Fruit fly (Drosophila melanogaster) whole organism, embryonic: Measurements from ENCODE around the gene CG17329.

Experiments used
- B-H2 ChIP-seq: fragments of 200-800 bp; sonication (Bioruptor generic); optimal IDR thresholded peaks from 2 replicates; lab custom pipeline; 2018; ENCODE audit warnings: missing biosample characterization, mild to moderate bottlenecking, missing genetic modification characterization
- Bteb2 ChIP-seq: fragments of 200-800 bp; sonication (Bioruptor generic); optimal IDR thresholded peaks from 2 replicates; lab custom pipeline; 2016; ENCODE audit warnings: missing biosample characterization, missing genetic modification characterization
- CG10209 ChIP-seq: fragments of 200-800 bp; sonication (Bioruptor generic); optimal IDR thresholded peaks from 3 replicates; lab custom pipeline; 2017; ENCODE audit warnings: missing biosample characterization, mild to moderate bottlenecking, missing genetic modification characterization, missing genetic modification reagents
- CG10321 ChIP-seq: fragments of 200-800 bp; sonication (Bioruptor generic); IDR thresholded peaks from 2 replicates; pipeline ENCODE4 v1.3.6; 2022; ENCODE audit warnings: missing biosample characterization, missing genetic modification characterization
- CG10431 ChIP-seq: fragments of 200-800 bp; sonication (Bioruptor generic); optimal IDR thresholded peaks from 3 replicates; lab custom pipeline; 2018; ENCODE audit warnings: missing biosample characterization, mild to moderate bottlenecking, missing genetic modification characterization
- CG11085 ChIP-seq: fragments of 200-800 bp; sonication (Bioruptor generic); IDR thresholded peaks from 2 replicates; pipeline ENCODE4 v1.3.6; 2022; ENCODE audit warnings: missing biosample characterization, missing genetic modification characterization
- CG11398 ChIP-seq: fragments of 200-800 bp; sonication (Bioruptor generic); optimal IDR thresholded peaks from 2 replicates; lab custom pipeline; 2016; ENCODE audit warnings: missing biosample characterization, missing genetic modification characterization
- CG14710 ChIP-seq: fragments of 200-800 bp; sonication (Bioruptor generic); optimal IDR thresholded peaks from 3 replicates; lab custom pipeline; 2019; ENCODE audit warnings: missing biosample characterization, mild to moderate bottlenecking, missing genetic modification characterization, moderate library complexity
- CG14860 ChIP-seq: fragments of 200-800 bp; sonication (Bioruptor generic); IDR thresholded peaks from 3 replicates; pipeline ENCODE4 v1.3.6; 2022; ENCODE audit warnings: missing biosample characterization, missing genetic modification characterization; ENCODE audit not compliant: partially characterized antibody
- CG15696 ChIP-seq: fragments of 200-800 bp; sonication (Bioruptor generic); optimal IDR thresholded peaks from 2 replicates; lab custom pipeline; 2019; ENCODE audit warnings: missing biosample characterization, mild to moderate bottlenecking, missing genetic modification characterization, moderate library complexity
- CG18262 ChIP-seq: fragments of 200-800 bp; optimal IDR thresholded peaks from 3 replicates; lab custom pipeline; 2019; ENCODE audit warnings: missing biosample characterization, mild to moderate bottlenecking, missing genetic modification characterization, moderate library complexity
- CG2199 ChIP-seq: fragments of 200-800 bp; sonication (Bioruptor generic); IDR thresholded peaks from 3 replicates; pipeline ENCODE4 v1.3.6; 2022; ENCODE audit warnings: missing biosample characterization, missing genetic modification characterization
- CG2875 ChIP-seq: fragments of 200-800 bp; sonication (Bioruptor generic); optimal IDR thresholded peaks from 2 replicates; lab custom pipeline; 2017; ENCODE audit warnings: missing biosample characterization, mild to moderate bottlenecking, missing genetic modification characterization, missing genetic modification reagents
- CG3065 ChIP-seq: fragments of 200-800 bp; sonication (Bioruptor generic); optimal IDR thresholded peaks from 2 replicates; lab custom pipeline; 2016; ENCODE audit warnings: missing biosample characterization, missing genetic modification characterization
- CG31365 ChIP-seq: fragments of 200-800 bp; sonication (Bioruptor generic); optimal IDR thresholded peaks from 2 replicates; lab custom pipeline; 2018; ENCODE audit warnings: missing biosample characterization, mild to moderate bottlenecking, missing genetic modification characterization
- CG33557 ChIP-seq: fragments of 200-800 bp; sonication (Bioruptor generic); optimal IDR thresholded peaks from 2 replicates; lab custom pipeline; 2019; ENCODE audit warnings: missing biosample characterization, mild to moderate bottlenecking, missing genetic modification characterization, moderate library complexity
- CG42726 ChIP-seq: fragments of 200-800 bp; sonication (Bioruptor generic); IDR thresholded peaks from 2 replicates; pipeline ENCODE4 v1.3.6; 2022; ENCODE audit warnings: missing biosample characterization, missing genetic modification characterization; ENCODE audit not compliant: partially characterized antibody
- CG4820 ChIP-seq: fragments of 200-800 bp; sonication (Bioruptor generic); optimal IDR thresholded peaks from 3 replicates; lab custom pipeline; 2016; ENCODE audit warnings: missing biosample characterization, missing genetic modification characterization
- CG6254 ChIP-seq: fragments of 200-800 bp; sonication (Bioruptor generic); optimal IDR thresholded peaks from 3 replicates; lab custom pipeline; 2017; ENCODE audit warnings: mild to moderate bottlenecking, missing biosample characterization, missing genetic modification reagents, missing genetic modification characterization
- CG6654 ChIP-seq: fragments of 200-800 bp; sonication (Bioruptor generic); optimal IDR thresholded peaks from 2 replicates; lab custom pipeline; 2017; ENCODE audit warnings: missing biosample characterization, mild to moderate bottlenecking, missing genetic modification characterization
- CG7745 ChIP-seq: fragments of 200-800 bp; sonication (Bioruptor generic); optimal IDR thresholded peaks from 2 replicates; lab custom pipeline; 2018; ENCODE audit warnings: missing biosample characterization, mild to moderate bottlenecking, missing genetic modification characterization, moderate library complexity
- CG9215 ChIP-seq: fragments of 200-800 bp; sonication (Bioruptor generic); IDR thresholded peaks from 2 replicates; pipeline ENCODE4 v1.3.6; 2022; ENCODE audit warnings: missing biosample characterization, missing genetic modification characterization
- CG9932 ChIP-seq: fragments of 200-800 bp; sonication (Bioruptor generic); IDR thresholded peaks from 2 replicates; pipeline ENCODE4 v1.3.6; 2022; ENCODE audit warnings: missing biosample characterization, missing genetic modification characterization
- Dbx ChIP-seq: fragments of 200-800 bp; sonication (Bioruptor generic); IDR thresholded peaks from 3 replicates; pipeline ENCODE4 v1.3.6; 2022; ENCODE audit warnings: missing biosample characterization, missing genetic modification characterization
- Dip2 ChIP-seq: fragments of 200-800 bp; sonication (Bioruptor generic); IDR thresholded peaks from 2 replicates; pipeline ENCODE4 v1.3.6; 2022; ENCODE audit warnings: missing biosample characterization, missing genetic modification characterization
- E2f1 ChIP-seq: fragments of 200-800 bp; sonication (Bioruptor generic); IDR thresholded peaks from 2 replicates; pipeline ENCODE4 v1.3.6; 2022; ENCODE audit warnings: missing biosample characterization, missing genetic modification characterization
- Gsc ChIP-seq: fragments of 200-800 bp; sonication (Bioruptor generic); IDR thresholded peaks from 2 replicates; pipeline ENCODE4 v1.3.6; 2022; ENCODE audit warnings: missing biosample characterization, missing genetic modification characterization
- Jarid2 ChIP-seq: fragments of 200-800 bp; sonication (Bioruptor generic); optimal IDR thresholded peaks from 3 replicates; lab custom pipeline; 2017; ENCODE audit warnings: mild to moderate bottlenecking, missing biosample characterization, missing genetic modification reagents, missing genetic modification characterization
- Med ChIP-seq: fragments of 200-800 bp; sonication (Bioruptor generic); peaks from one replicate; lab custom pipeline; 2016; ENCODE audit warnings: missing biosample characterization, missing genetic modification characterization, mild to moderate bottlenecking, inconsistent platforms, moderate library complexity
- Neu2 ChIP-seq: fragments of 200-800 bp; sonication (Bioruptor generic); optimal IDR thresholded peaks from 3 replicates; lab custom pipeline; 2016; ENCODE audit warnings: missing biosample characterization, missing genetic modification characterization, borderline replicate concordance
- Scr ChIP-seq: fragments of 200-800 bp; sonication (Bioruptor generic); IDR thresholded peaks from 2 replicates; pipeline ENCODE4 v1.3.6; 2022; ENCODE audit warnings: missing biosample characterization, missing genetic modification characterization; ENCODE audit not compliant: partially characterized antibody
- Ssrp ChIP-seq: fragments of 200-800 bp; sonication (Bioruptor generic); optimal IDR thresholded peaks from 2 replicates; lab custom pipeline; 2018; ENCODE audit warnings: missing biosample characterization, mild to moderate bottlenecking, missing genetic modification characterization, moderate library complexity
- Tbp ChIP-seq: fragments of >200 bp; optimal IDR thresholded peaks from 2 replicates; lab custom pipeline; 2018; ENCODE audit warnings: missing biosample characterization, missing genetic modification characterization
- ap ChIP-seq: fragments of 200-800 bp; sonication (Bioruptor generic); IDR thresholded peaks from 2 replicates; pipeline ENCODE4 v1.3.6; 2022; ENCODE audit warnings: missing biosample characterization, missing genetic modification characterization
- bigmax ChIP-seq: fragments of 200-800 bp; sonication (Bioruptor generic); optimal IDR thresholded peaks from 2 replicates; lab custom pipeline; 2018; ENCODE audit warnings: missing biosample characterization, mild to moderate bottlenecking, missing genetic modification characterization
- cg ChIP-seq: fragments of 200-800 bp; sonication (Bioruptor generic); optimal IDR thresholded peaks from 3 replicates; lab custom pipeline; 2019; ENCODE audit warnings: missing biosample characterization, mild to moderate bottlenecking, missing genetic modification characterization, moderate library complexity
- chif ChIP-seq, 2 experiments: fragments of 200-800 bp; sonication (Bioruptor generic); optimal IDR thresholded peaks; 3 replicates each; lab custom pipeline; 2016; ENCODE audit warnings: missing biosample characterization in 2 of 2, missing genetic modification characterization in 2 of 2
- chinmo ChIP-seq: fragments of 200-800 bp; sonication (Bioruptor generic); IDR thresholded peaks from 4 replicates; pipeline ENCODE4 v1.3.6; 2022; ENCODE audit warnings: missing biosample characterization, missing genetic modification characterization; ENCODE audit not compliant: partially characterized antibody
- dysf ChIP-seq: fragments of 200-800 bp; sonication (Bioruptor generic); IDR thresholded peaks from 3 replicates; pipeline ENCODE4 v1.3.6; 2022; ENCODE audit warnings: missing biosample characterization, missing genetic modification characterization
- ftz-f1 ChIP-seq: fragments of 200-800 bp; sonication (Bioruptor generic); optimal IDR thresholded peaks from 2 replicates; lab custom pipeline; 2016; ENCODE audit warnings: missing biosample characterization, missing genetic modification characterization
- ind ChIP-seq: fragments of 200-800 bp; sonication (Bioruptor generic); optimal IDR thresholded peaks from 3 replicates; lab custom pipeline; 2016; ENCODE audit warnings: missing biosample characterization, missing genetic modification characterization
- lov ChIP-seq, 2 experiments: fragments of 200-800 bp in 1 of 2; fragments of >200 bp in 1 of 2; sonication (Bioruptor generic) in 1 of 2; IDR thresholded peaks in 1 of 2; optimal IDR thresholded peaks in 1 of 2; 2 replicates in 1 of 2; 3 replicates in 1 of 2; pipeline versions ENCODE4 v1.3.6 to Lab custom; 2017 to 2022; ENCODE audit warnings: missing biosample characterization in 1 of 2, missing genetic modification characterization in 1 of 2
- luna ChIP-seq: fragments of 200-800 bp; sonication (Bioruptor generic); optimal IDR thresholded peaks from 2 replicates; lab custom pipeline; 2016; ENCODE audit warnings: missing biosample characterization, missing genetic modification characterization
- nerfin-2 ChIP-seq: fragments of 200-800 bp; sonication (Bioruptor generic); IDR thresholded peaks from 2 replicates; pipeline ENCODE4 v1.3.6; 2022; ENCODE audit warnings: missing biosample characterization, missing genetic modification characterization; ENCODE audit not compliant: partially characterized antibody
- pb ChIP-seq: fragments of 200-800 bp; sonication (Bioruptor generic); optimal IDR thresholded peaks from 3 replicates; lab custom pipeline; 2016; ENCODE audit warnings: missing biosample characterization, missing genetic modification characterization
- ranshi ChIP-seq: fragments of 200-800 bp; sonication (Bioruptor generic); IDR thresholded peaks from 2 replicates; pipeline ENCODE4 v1.3.6; 2022; ENCODE audit warnings: missing biosample characterization, missing genetic modification characterization
- row ChIP-seq: fragments of 200-800 bp; sonication (Bioruptor generic); IDR thresholded peaks from 3 replicates; pipeline ENCODE4 v1.3.6; 2022; ENCODE audit warnings: missing biosample characterization, missing genetic modification characterization
- sna ChIP-seq: fragments of 200-800 bp; sonication (Bioruptor generic); IDR thresholded peaks from 2 replicates; pipeline ENCODE4 v1.3.6; 2022; ENCODE audit warnings: missing biosample characterization, missing genetic modification characterization; ENCODE audit not compliant: partially characterized antibody
- tgo ChIP-seq: fragments of 200-800 bp; sonication (Bioruptor generic); IDR thresholded peaks from 3 replicates; pipeline ENCODE4 v1.3.6; 2022; ENCODE audit warnings: missing biosample characterization, missing genetic modification characterization
- yki ChIP-seq: fragments of >200 bp; optimal IDR thresholded peaks from 3 replicates; lab custom pipeline; 2018
- zen ChIP-seq: fragments of 200-800 bp; sonication (Bioruptor generic); optimal IDR thresholded peaks from 3 replicates; lab custom pipeline; 2018; ENCODE audit warnings: missing biosample characterization, mild to moderate bottlenecking, missing genetic modification characterization, moderate library complexity

Gene CG17329

dm6 chr2L:16275809-16276178 lies 15.3 kb upstream of the CG17329 start:
- peak; percentile 60 for TF ChIP-seq CG10209 (GFP tag; lab: Kevin White, UChicago)
- no peak for TF ChIP-seq ap (GFP tag; lab: Robert Waterston, UW)
- no peak for TF ChIP-seq CG9932 (GFP tag; lab: Robert Waterston, UW)
- peak in 1 of 2 experiments; percentile 1 for TF ChIP-seq chif (GFP tag; optimal IDR thresholded peaks at IDR 0.05; lab: Kevin White, UChicago)
- TF ChIP-seq CG33557 (GFP tag; lab: Kevin White, UChicago), result no peak
- peak; percentile 68 for TF ChIP-seq dysf (GFP tag; lab: Robert Waterston, UW)
- TF ChIP-seq CG10431, result no peak
- no peak for TF ChIP-seq CG10321 (GFP tag; lab: Robert Waterston, UW)
- TF ChIP-seq Med (GFP tag; lab: Kevin White, UChicago), result peak; percentile 84
- TF ChIP-seq pb (GFP tag; lab: Kevin White, UChicago), result no peak
- no peak for TF ChIP-seq Scr (GFP tag; lab: Robert Waterston, UW)
- no peak for TF ChIP-seq sna (GFP tag; lab: Robert Waterston, UW)
- TF ChIP-seq tgo (GFP tag; lab: Robert Waterston, UW), result peak; percentile 49; the same call in 2 of the 3 replicates
- TF ChIP-seq B-H2 (GFP tag; lab: Kevin White, UChicago), result no peak
- TF ChIP-seq CG14860 (GFP tag; lab: Robert Waterston, UW), result no peak
- peak; percentile 44; the same call in 1 of the 3 replicates for TF ChIP-seq row (GFP tag; lab: Robert Waterston, UW)
- TF ChIP-seq luna (GFP tag; lab: Kevin White, UChicago), result no peak
- no peak for TF ChIP-seq Jarid2 (GFP tag; lab: Kevin White, UChicago)
- TF ChIP-seq Neu2 (GFP tag; lab: Kevin White, UChicago), result peak; percentile 78
- TF ChIP-seq CG14710, result peak; percentile 11
- TF ChIP-seq E2f1 (GFP tag; lab: Robert Waterston, UW), result peak; percentile 15; the same call in 1 of the 2 replicates
- TF ChIP-seq CG31365 (tag; lab: Kevin White, UChicago), result no peak
- no peak for TF ChIP-seq chinmo (GFP tag; lab: Robert Waterston, UW)
- peak; percentile 11 for TF ChIP-seq ind (GFP tag; lab: Kevin White, UChicago)
- TF ChIP-seq nerfin-2 (GFP tag; lab: Robert Waterston, UW), result no peak
- no peak for TF ChIP-seq lov (optimal IDR thresholded peaks at IDR 0.05; lab: Kevin White, UChicago)
- TF ChIP-seq lov (GFP tag; IDR thresholded peaks at IDR 0.05; lab: Robert Waterston, UW), result no peak
- TF ChIP-seq CG2875 (GFP tag; lab: Kevin White, UChicago), result peak; percentile 23
- no peak for TF ChIP-seq CG2199
- no peak for TF ChIP-seq yki (lab: Kevin White, UChicago)
- TF ChIP-seq CG42726 (GFP tag; lab: Robert Waterston, UW), result no peak
- TF ChIP-seq Ssrp (tag; lab: Kevin White, UChicago), result peak; percentile 49
- TF ChIP-seq Dip2 (GFP tag; lab: Robert Waterston, UW), result no peak
- no peak for TF ChIP-seq ftz-f1
- TF ChIP-seq bigmax (GFP tag; lab: Kevin White, UChicago), result no peak
- no peak for TF ChIP-seq cg (GFP tag; lab: Kevin White, UChicago)
- peak; percentile 44; the same call in 1 of the 3 replicates for TF ChIP-seq Dbx
- TF ChIP-seq zen (tag; lab: Kevin White, UChicago), result no peak
- TF ChIP-seq CG6654 (GFP tag; lab: Kevin White, UChicago), result no peak
- no peak for TF ChIP-seq CG15696 (tag; lab: Kevin White, UChicago)
- no peak for TF ChIP-seq Tbp (GFP tag; lab: Kevin White, UChicago)
- TF ChIP-seq CG9215, result 0 out of 2 replicates have a peak, but pooled peaks have one; percentile 33
- TF ChIP-seq CG3065 (GFP tag; lab: Kevin White, UChicago), result no peak
- no peak for TF ChIP-seq CG11398 (GFP tag; lab: Kevin White, UChicago)
- TF ChIP-seq CG6254, result peak; percentile 24
- peak; percentile 58 for TF ChIP-seq CG18262
- TF ChIP-seq CG11085 (GFP tag; lab: Robert Waterston, UW), result no peak
- peak; percentile 2 for TF ChIP-seq Bteb2 (GFP tag; lab: Kevin White, UChicago)
- no peak for TF ChIP-seq Gsc (GFP tag; lab: Robert Waterston, UW)
- no peak for TF ChIP-seq CG4820 (GFP tag; lab: Kevin White, UChicago)
- TF ChIP-seq CG7745 (tag; lab: Kevin White, UChicago), result no peak
- TF ChIP-seq ranshi (GFP tag; lab: Robert Waterston, UW), result 0 out of 2 replicates have a peak, but pooled peaks have one; percentile 18
